Worm (Caenorhabditis elegans) whole organism, L4/young adult: ENCODE data around the gene zfp-3.

Experiments
- W03F9.2 ChIP-seq: fragments of 150-350 bp; optimal IDR thresholded peaks from 2 replicates; lab custom pipeline; 2014; ENCODE audit warnings: missing biosample characterization, missing genetic modification characterization
- dao-5 ChIP-seq: sonication (generic microtip); optimal IDR thresholded peaks from 2 replicates; lab custom pipeline; 2016; ENCODE audit warnings: missing genotype, missing genetic modification characterization, moderate library complexity, missing compliant biosample characterization
- him-1 ChIP-seq: sonication (generic microtip); optimal IDR thresholded peaks from 2 replicates; lab custom pipeline; 2016; ENCODE audit warnings: missing genotype, missing genetic modification reagents, missing genetic modification characterization, missing compliant biosample characterization

- TF ChIP-seq W03F9.2 (tag; lab: Kevin White, UChicago) (no peak), him-1 (no peak), dao-5 (tag; lab: Kevin White, UChicago) (no peak)
Observed at ce11 chrX:1471232-1471631, 24.8 kb upstream of the zfp-3 start.
